Fruit fly (Drosophila melanogaster): ENCODE data around the gene HDAC3.

HDAC3 gene

DNA sequence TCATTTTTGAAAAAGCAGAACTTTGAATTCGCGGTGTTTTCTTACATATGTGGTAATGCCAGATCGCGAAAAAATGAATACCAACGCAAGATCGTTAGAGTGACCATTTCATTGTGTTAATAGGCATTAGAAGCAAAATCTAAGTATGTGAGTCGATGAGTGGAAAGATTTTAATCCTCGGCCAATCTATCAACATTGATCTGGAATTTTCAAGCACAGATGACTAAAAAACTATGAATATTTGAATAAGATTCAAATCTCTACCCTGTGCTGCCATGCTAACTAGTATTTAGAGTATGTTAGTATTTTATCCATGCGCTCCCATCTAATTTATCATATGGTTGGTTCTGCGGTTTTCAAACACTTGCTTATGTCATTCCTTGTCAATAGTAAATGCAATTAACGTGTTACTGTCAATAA, 42.2 kb upstream of the HDAC3 start:
- TF ChIP-seq Eip78C (GFP tag) (peak; percentile 48), fkh (GFP tag; optimal IDR thresholded peaks at IDR 0.05) (peak; percentile 7), CG1621 (tag; optimal IDR thresholded peaks at IDR 0.05) (no peak)

DNA sequence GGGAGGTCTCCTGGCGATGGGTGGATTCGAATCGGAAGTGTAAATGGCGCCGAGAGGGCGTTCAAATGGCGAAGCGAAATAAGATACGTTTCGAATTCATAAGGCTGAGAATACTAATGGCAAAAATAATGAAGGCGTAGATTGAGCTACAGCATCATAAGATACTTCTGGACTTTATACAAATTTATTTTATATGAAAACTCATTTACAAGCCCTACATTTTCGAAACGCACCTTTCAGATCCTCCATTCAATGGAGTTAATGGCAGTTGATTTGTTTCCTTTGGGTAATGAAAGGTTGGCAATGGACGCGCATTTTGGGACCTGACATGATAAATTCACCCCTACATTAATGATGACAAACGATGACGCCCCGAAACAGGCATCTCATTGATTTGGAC, 40.4 kb upstream of the HDAC3 start:
- TF ChIP-seq Smox (GFP tag; optimal IDR thresholded peaks at IDR 0.05), result peak; percentile 15
- peak; percentile 10 for TF ChIP-seq esn (GFP tag; optimal IDR thresholded peaks at IDR 0.05)
- TF ChIP-seq svp (GFP tag), result peak; percentile 71
- peak; percentile 12 for TF ChIP-seq CG31627 (GFP tag; optimal IDR thresholded peaks at IDR 0.05)
- no peak for TF ChIP-seq CG6276 (GFP tag; optimal IDR thresholded peaks at IDR 0.05)
- no peak for TF ChIP-seq CG8632 (GFP tag; optimal IDR thresholded peaks at IDR 0.05)
- peak; percentile 57 for TF ChIP-seq Eip78C (GFP tag)
- TF ChIP-seq cyc (GFP tag; optimal IDR thresholded peaks at IDR 0.05), result no peak
- TF ChIP-seq Gug (GFP tag; IDR thresholded peaks at IDR 0.05), result no peak
- peak; percentile 36 for TF ChIP-seq Hr39 (GFP tag; optimal IDR thresholded peaks at IDR 0.05)
- peak; percentile 3 for TF ChIP-seq lz (GFP tag; optimal IDR thresholded peaks at IDR 0.05)
- peak; percentile 21 for TF ChIP-seq Met (GFP tag; optimal IDR thresholded peaks at IDR 0.05)
- peak; percentile 10 for TF ChIP-seq topi (GFP tag; optimal IDR thresholded peaks at IDR 0.05)
- no peak for TF ChIP-seq eg (GFP tag; IDR thresholded peaks at IDR 0.05)
- TF ChIP-seq fkh (GFP tag; optimal IDR thresholded peaks at IDR 0.05), result no peak
- no peak for TF ChIP-seq Ets96B (tag; optimal IDR thresholded peaks at IDR 0.05)

DNA sequence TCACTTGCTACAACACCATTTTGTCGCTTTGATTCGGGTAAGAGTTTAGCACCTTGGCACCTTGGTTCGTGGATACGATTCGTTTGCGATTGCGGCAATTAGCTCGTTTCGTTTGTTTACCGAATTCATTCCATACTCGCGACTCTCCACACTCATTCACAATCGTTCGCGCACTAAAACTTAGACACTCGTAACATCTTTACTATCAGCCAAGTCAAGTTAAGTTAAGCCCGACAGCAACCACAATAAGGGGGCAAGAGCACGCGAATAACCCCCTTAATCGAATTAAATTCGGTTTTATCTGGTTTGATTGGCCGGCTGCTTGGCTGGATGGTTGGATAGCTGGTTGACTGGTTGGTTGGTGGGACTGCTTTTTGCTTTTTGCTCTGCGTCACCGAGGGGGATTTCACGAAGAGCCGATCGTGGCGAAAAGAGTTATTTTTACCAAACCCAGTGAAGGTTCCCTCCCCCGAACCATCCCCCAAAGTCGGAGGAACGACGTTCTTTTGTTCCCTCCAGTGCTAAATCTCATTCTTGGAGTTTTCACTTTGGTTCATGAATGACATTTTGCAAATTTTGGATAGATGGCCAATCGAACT, 29.5 kb upstream of the HDAC3 start:
- TF ChIP-seq Ets21C (GFP tag; optimal IDR thresholded peaks at IDR 0.05) (no peak), esn (GFP tag; optimal IDR thresholded peaks at IDR 0.05) (no peak), CG6854 (GFP tag; optimal IDR thresholded peaks at IDR 0.05) (peak; percentile 28), CG8119 (GFP tag; IDR thresholded peaks at IDR 0.05) (no peak), fkh (GFP tag; optimal IDR thresholded peaks at IDR 0.05) (peak; percentile 21), Gug (GFP tag; IDR thresholded peaks at IDR 0.05) (no peak), Eip78C (GFP tag) (peak; percentile 57), vri (GFP tag; optimal IDR thresholded peaks at IDR 0.05) (no peak)

DNA sequence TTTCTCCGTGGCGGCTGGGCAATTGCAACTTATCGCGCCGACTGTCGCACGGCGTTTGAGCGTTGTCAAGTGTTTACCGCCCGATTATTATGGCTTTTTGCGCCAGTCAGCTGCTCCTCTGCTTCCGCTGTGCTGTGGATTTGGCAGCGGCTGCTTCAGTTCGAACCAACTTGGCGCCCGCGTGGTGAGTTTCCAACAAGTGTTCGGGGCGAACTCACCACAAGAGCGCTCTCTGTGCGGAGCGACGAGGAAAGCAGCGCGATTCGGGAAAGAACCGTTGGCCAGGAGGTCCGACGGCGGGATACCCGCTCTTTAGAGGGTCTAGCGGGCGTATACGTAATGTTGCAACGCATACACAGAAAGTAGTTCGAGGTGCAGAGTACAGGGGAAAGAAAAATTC, 28.2 kb upstream of the HDAC3 start, which contains the start of gene NKCC:
NKCC (minus strand) TSS at position 57 of the 400 bp plus-strand sequence.
- TF ChIP-seq OdsH (GFP tag; optimal IDR thresholded peaks at IDR 0.05), result no peak
- TF ChIP-seq CG6854 (GFP tag; optimal IDR thresholded peaks at IDR 0.05), result no peak
- TF ChIP-seq CG8632 (GFP tag; optimal IDR thresholded peaks at IDR 0.05), result no peak
- TF ChIP-seq esn (GFP tag; optimal IDR thresholded peaks at IDR 0.05), result no peak
- no peak for TF ChIP-seq Ets21C (GFP tag; optimal IDR thresholded peaks at IDR 0.05)

DNA sequence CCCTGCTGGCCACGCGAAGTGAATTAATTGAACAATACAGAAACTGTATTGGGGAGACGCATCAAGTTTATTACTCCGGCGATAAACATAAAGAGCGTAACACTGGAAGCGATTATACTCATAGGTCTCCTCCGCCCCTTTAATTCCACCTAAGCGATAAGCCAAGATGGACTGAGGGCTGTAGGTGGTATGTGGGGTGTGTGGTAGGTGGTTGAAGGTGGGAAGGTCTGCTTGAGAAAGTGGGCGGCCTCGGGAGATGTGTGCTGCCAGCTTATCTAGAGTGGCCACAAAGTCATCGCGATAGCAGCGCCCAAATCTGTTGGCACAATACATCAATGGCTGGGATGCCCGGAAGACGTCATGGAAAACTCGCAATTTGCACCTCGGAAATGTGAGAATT, 23.2 kb upstream of the HDAC3 start:
- TF ChIP-seq esn (GFP tag; optimal IDR thresholded peaks at IDR 0.05) (no peak), svp (GFP tag) (peak; percentile 99), vri (GFP tag; optimal IDR thresholded peaks at IDR 0.05) (peak; percentile 46), fkh (GFP tag; optimal IDR thresholded peaks at IDR 0.05) (peak; percentile 1)

DNA sequence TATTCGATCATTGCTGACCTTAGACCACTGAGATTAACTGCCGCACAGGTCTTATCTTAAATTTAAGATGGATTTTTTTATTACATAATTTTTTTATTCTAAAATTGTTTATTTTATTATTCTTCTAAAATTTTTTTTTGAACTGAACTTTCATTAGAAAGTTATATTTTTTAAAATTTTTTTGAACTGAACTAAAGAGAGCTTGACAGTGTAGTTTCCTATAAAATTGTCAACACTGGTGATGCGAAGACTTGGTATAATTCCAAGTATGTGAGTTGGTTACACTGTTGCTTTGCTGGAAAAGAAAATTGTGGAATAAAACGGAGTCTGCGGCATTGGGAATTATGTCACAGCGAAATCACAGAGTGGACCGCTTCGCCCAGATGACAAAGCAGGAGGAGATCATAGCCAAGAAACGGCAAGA, 10.9 kb upstream of the HDAC3 start, which contains the start of gene CG31550:
CG31550 (plus strand) TSS at position 249 of the 424 bp plus-strand sequence.
- TF ChIP-seq fkh (GFP tag; optimal IDR thresholded peaks at IDR 0.05) (no peak), CG6808 (GFP tag; optimal IDR thresholded peaks at IDR 0.05) (no peak), Hr4 (GFP tag; optimal IDR thresholded peaks at IDR 0.05) (no peak), CG9139 (GFP tag; optimal IDR thresholded peaks at IDR 0.05) (no peak), CG3032 (tag; optimal IDR thresholded peaks at IDR 0.05) (peak; percentile 69), CG15336 (GFP tag; IDR thresholded peaks at IDR 0.05) (peak; percentile 47), fd85E (GFP tag; optimal IDR thresholded peaks at IDR 0.05) (no peak), CG31627 (GFP tag; optimal IDR thresholded peaks at IDR 0.05) (peak; percentile 62), OdsH (GFP tag; optimal IDR thresholded peaks at IDR 0.05) (no peak), CG32006 (GFP tag; optimal IDR thresholded peaks at IDR 0.05) (no peak), Lpt (GFP tag; optimal IDR thresholded peaks at IDR 0.05) (peak; percentile 18), salr (GFP tag; optimal IDR thresholded peaks at IDR 0.05) (no peak), ss (GFP tag; optimal IDR thresholded peaks at IDR 0.05) (no peak), CG1621 (tag; optimal IDR thresholded peaks at IDR 0.05) (no peak), CG11902 (GFP tag; optimal IDR thresholded peaks at IDR 0.05) (peak; percentile 28), acj6 (GFP tag; optimal IDR thresholded peaks at IDR 0.05) (peak; percentile 58), Met (GFP tag; optimal IDR thresholded peaks at IDR 0.05) (no peak), fd59A (GFP tag; optimal IDR thresholded peaks at IDR 0.05) (no peak), esn (GFP tag; optimal IDR thresholded peaks at IDR 0.05) (peak; percentile 70), CG10669 (GFP tag; optimal IDR thresholded peaks at IDR 0.05) (no peak), CG11294 (GFP tag; IDR thresholded peaks at IDR 0.05) (peak; percentile 12; the same call in 1 of the 2 replicates), CG3919 (GFP tag; optimal IDR thresholded peaks at IDR 0.05) (no peak), Ets96B (tag; optimal IDR thresholded peaks at IDR 0.05) (no peak), CG8319 (GFP tag; optimal IDR thresholded peaks at IDR 0.05) (no peak), eg (GFP tag; IDR thresholded peaks at IDR 0.05) (peak; percentile 66)
